Worm (Caenorhabditis elegans) whole organism, late embryonic: ENCODE results near the gene clec-61.

Source experiments
- T23F11.4 ChIP-seq: fragments of 200-800 bp; sonication (Bioruptor generic); optimal IDR thresholded peaks from 2 replicates; lab custom pipeline; 2018; ENCODE audit warnings: mild to moderate bottlenecking, missing genetic modification characterization, missing compliant biosample characterization
- ahr-1 ChIP-seq: sonication (generic microtip); optimal IDR thresholded peaks from 2 replicates; lab custom pipeline; 2016; ENCODE audit warnings: missing genetic modification characterization, missing compliant biosample characterization
- ama-1 ChIP-seq: fragments of 150-350 bp; optimal IDR thresholded peaks from 2 replicates; lab custom pipeline; 2014
- ceh-14 ChIP-seq: sonication (generic microtip); optimal IDR thresholded peaks from 2 replicates; lab custom pipeline; 2016; ENCODE audit warnings: missing genotype, missing genetic modification characterization, missing compliant biosample characterization
- ceh-18 ChIP-seq: sonication (generic microtip); optimal IDR thresholded peaks from 2 replicates; lab custom pipeline; 2016; ENCODE audit warnings: missing genetic modification characterization, missing compliant biosample characterization
- ceh-19 ChIP-seq: fragments of 200-800 bp; sonication (Bioruptor generic); optimal IDR thresholded peaks from 2 replicates; lab custom pipeline; 2018; ENCODE audit warnings: mild to moderate bottlenecking, missing genetic modification characterization, missing compliant biosample characterization
- ceh-24 ChIP-seq: sonication (generic microtip); optimal IDR thresholded peaks from 2 replicates; lab custom pipeline; 2016; ENCODE audit warnings: mild to moderate bottlenecking, missing genetic modification characterization, missing compliant biosample characterization
- ceh-31 ChIP-seq: sonication (generic microtip); optimal IDR thresholded peaks from 2 replicates; lab custom pipeline; 2016; ENCODE audit warnings: missing genetic modification characterization, missing compliant biosample characterization
- ceh-34 ChIP-seq: sonication (generic microtip); optimal IDR thresholded peaks from 2 replicates; lab custom pipeline; 2016; ENCODE audit warnings: mild to moderate bottlenecking, missing genetic modification characterization, missing compliant biosample characterization
- ceh-45 ChIP-seq: fragments of 200-800 bp; sonication (Bioruptor generic); IDR thresholded peaks from 2 replicates; pipeline ENCODE4 v1.3.6; 2022; ENCODE audit warnings: missing genetic modification reagents, missing genetic modification characterization, missing compliant biosample characterization
- ceh-48 ChIP-seq: sonication (generic microtip); optimal IDR thresholded peaks from 2 replicates; lab custom pipeline; 2016; ENCODE audit warnings: missing genetic modification characterization, inconsistent platforms, missing compliant biosample characterization
- che-1 ChIP-seq: sonication (generic microtip); optimal IDR thresholded peaks from 2 replicates; lab custom pipeline; 2016; ENCODE audit warnings: mild to moderate bottlenecking, missing genetic modification characterization, missing compliant biosample characterization
- elt-2 ChIP-seq: sonication (generic microtip); optimal IDR thresholded peaks from 2 replicates; lab custom pipeline; 2016; ENCODE audit warnings: missing genetic modification reagents, missing genetic modification characterization, missing compliant biosample characterization
- elt-4 ChIP-seq: sonication (generic microtip); optimal IDR thresholded peaks from 2 replicates; lab custom pipeline; 2016; ENCODE audit warnings: missing genetic modification characterization, missing compliant biosample characterization
- fax-1 ChIP-seq: sonication (generic microtip); optimal IDR thresholded peaks from 2 replicates; lab custom pipeline; 2016; ENCODE audit warnings: missing genotype, missing genetic modification characterization, missing compliant biosample characterization
- hlh-13 ChIP-seq: fragments of 200-800 bp; sonication (Bioruptor generic); optimal IDR thresholded peaks from 2 replicates; lab custom pipeline; 2018; ENCODE audit warnings: mild to moderate bottlenecking, missing genetic modification characterization, missing compliant biosample characterization
- hlh-6 ChIP-seq: sonication (generic microtip); optimal IDR thresholded peaks from 2 replicates; lab custom pipeline; 2016; ENCODE audit warnings: missing genotype, missing genetic modification characterization, missing compliant biosample characterization
- lin-11 ChIP-seq: fragments of 200-800 bp; sonication (Bioruptor generic); optimal IDR thresholded peaks from 2 replicates; lab custom pipeline; 2018; ENCODE audit warnings: mild to moderate bottlenecking, missing genetic modification characterization, missing compliant biosample characterization
- mec-3 ChIP-seq: sonication (generic microtip); optimal IDR thresholded peaks from 2 replicates; lab custom pipeline; 2016; ENCODE audit warnings: borderline replicate concordance, missing genetic modification characterization, missing compliant biosample characterization
- nhr-11 ChIP-seq: fragments of 150-350 bp; optimal IDR thresholded peaks from 2 replicates; lab custom pipeline; 2014; ENCODE audit warnings: missing biosample characterization, missing genetic modification characterization
- nhr-232 ChIP-seq: sonication (generic microtip); optimal IDR thresholded peaks from 2 replicates; lab custom pipeline; 2016; ENCODE audit warnings: missing genetic modification characterization, missing compliant biosample characterization
- npax-4 ChIP-seq: sonication (generic microtip); optimal IDR thresholded peaks from 2 replicates; lab custom pipeline; 2016; ENCODE audit warnings: missing genetic modification characterization, missing compliant biosample characterization
- odd-2 ChIP-seq: sonication (generic microtip); optimal IDR thresholded peaks from 2 replicates; lab custom pipeline; 2017; ENCODE audit warnings: antibody characterized with exemption, mild to moderate bottlenecking, missing genetic modification characterization, missing compliant biosample characterization
- pat-9 ChIP-seq: fragments of 200-800 bp; sonication (Bioruptor generic); optimal IDR thresholded peaks from 2 replicates; lab custom pipeline; 2018; ENCODE audit warnings: mild to moderate bottlenecking, missing genetic modification characterization, moderate library complexity, missing compliant biosample characterization
- pha-2 ChIP-seq: sonication (generic microtip); optimal IDR thresholded peaks from 2 replicates; lab custom pipeline; 2017; ENCODE audit warnings: mild to moderate bottlenecking, missing genetic modification characterization, missing compliant biosample characterization
- pqm-1 ChIP-seq: sonication (generic microtip); optimal IDR thresholded peaks from 2 replicates; lab custom pipeline; 2016; ENCODE audit warnings: missing genetic modification characterization, missing compliant biosample characterization
- pros-1 ChIP-seq: fragments of 150-350 bp; optimal IDR thresholded peaks from 2 replicates; lab custom pipeline; 2014; ENCODE audit warnings: missing biosample characterization, missing genetic modification reagents, missing genetic modification characterization
- ref-2 ChIP-seq: sonication (generic microtip); optimal IDR thresholded peaks from 2 replicates; lab custom pipeline; 2016; ENCODE audit warnings: missing genetic modification characterization, missing compliant biosample characterization
- rnt-1 ChIP-seq: sonication (generic microtip); optimal IDR thresholded peaks from 2 replicates; lab custom pipeline; 2016; ENCODE audit warnings: missing genetic modification characterization, missing compliant biosample characterization
- sox-4 ChIP-seq: sonication (generic microtip); optimal IDR thresholded peaks from 2 replicates; lab custom pipeline; 2017; ENCODE audit warnings: mild to moderate bottlenecking, missing genetic modification characterization, inconsistent platforms, missing compliant biosample characterization
- tbx-2 ChIP-seq: sonication (generic microtip); optimal IDR thresholded peaks from 2 replicates; lab custom pipeline; 2016; ENCODE audit warnings: missing genetic modification characterization, missing compliant biosample characterization
- ttx-3 ChIP-seq: sonication (generic microtip); optimal IDR thresholded peaks from 2 replicates; lab custom pipeline; 2016; ENCODE audit warnings: missing genetic modification reagents, missing genetic modification characterization, missing compliant biosample characterization
- unc-55 ChIP-seq: sonication (generic microtip); optimal IDR thresholded peaks from 2 replicates; lab custom pipeline; 2017; ENCODE audit warnings: missing biosample characterization, missing genetic modification reagents, missing genetic modification characterization
- unc-86 ChIP-seq: sonication (generic microtip); optimal IDR thresholded peaks from 2 replicates; lab custom pipeline; 2016; ENCODE audit warnings: missing genetic modification characterization, missing compliant biosample characterization
- zip-5 ChIP-seq: sonication (generic microtip); optimal IDR thresholded peaks from 2 replicates; lab custom pipeline; 2016; ENCODE audit warnings: missing genetic modification characterization, missing compliant biosample characterization

The clec-61 gene

DNA sequence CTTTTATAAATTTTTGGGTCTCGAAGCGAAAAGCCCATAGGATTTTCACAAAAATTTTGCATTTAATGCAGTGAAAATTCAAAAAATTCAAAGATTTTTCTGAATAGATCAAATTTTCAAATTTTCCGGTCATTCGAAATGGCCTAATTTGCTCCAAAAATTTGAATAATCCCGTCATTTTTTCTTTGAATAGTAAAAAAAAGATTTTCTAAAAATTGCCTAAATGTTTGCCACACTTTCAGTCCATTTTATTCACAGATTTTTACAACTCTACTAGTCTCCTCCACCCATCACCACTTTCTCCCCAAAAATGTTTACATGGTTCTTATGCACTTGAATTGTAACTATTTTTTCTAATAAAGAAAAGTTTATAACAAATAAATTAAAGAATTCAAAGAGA lies 43.6 kb upstream of the clec-61 start:
- TF ChIP-seq pros-1 (tag; lab: Kevin White, UChicago) (no peak), ceh-34 (tag; lab: Kevin White, UChicago) (no peak), che-1 (tag; lab: Kevin White, UChicago) (no peak), pqm-1 (tag; lab: Kevin White, UChicago) (no peak), unc-86 (tag; lab: Kevin White, UChicago) (no peak), pha-2 (no peak), pat-9 (no peak), lin-11 (tag; lab: Kevin White, UChicago) (no peak), elt-2 (tag; lab: Kevin White, UChicago) (no peak), ceh-24 (tag; lab: Kevin White, UChicago) (no peak), ceh-48 (no peak), nhr-11 (tag; lab: Kevin White, UChicago) (no peak), odd-2 (tag; lab: Kevin White, UChicago) (no peak), ceh-18 (tag; lab: Kevin White, UChicago) (no peak), npax-4 (tag; lab: Kevin White, UChicago) (no peak), mec-3 (tag; lab: Kevin White, UChicago) (no peak), ref-2 (tag; lab: Kevin White, UChicago) (no peak), ceh-19 (GFP tag; lab: Kevin White, UChicago) (no peak), rnt-1 (tag; lab: Kevin White, UChicago) (no peak)

DNA sequence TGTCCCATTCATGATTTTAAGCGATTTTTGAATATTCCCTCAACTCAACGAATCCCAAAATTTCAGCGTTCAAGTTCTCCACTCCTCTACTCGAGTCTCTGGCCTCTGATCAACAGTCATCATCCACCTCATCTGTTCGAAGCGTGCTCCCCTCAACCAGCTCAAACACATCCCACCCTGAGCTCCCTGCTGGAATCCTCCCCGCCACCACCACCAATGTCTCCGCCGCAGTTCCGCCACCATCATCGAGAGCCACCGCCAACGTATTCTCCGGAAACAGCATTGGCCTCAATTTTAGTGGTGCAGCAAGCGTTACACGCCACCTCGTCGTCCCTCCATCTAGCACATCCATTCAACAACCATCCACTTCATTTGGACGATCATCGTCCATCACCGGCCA lies 41.3 kb upstream of the clec-61 start:
- TF ChIP-seq elt-4 (no peak), hlh-13 (no peak), sox-4 (no peak), T23F11.4 (GFP tag; lab: Kevin White, UChicago) (no peak), ama-1 (lab: Kevin White, UChicago) (no peak), zip-5 (tag; lab: Kevin White, UChicago) (no peak), ceh-45 (GFP tag; lab: Robert Waterston, UW) (no peak), hlh-6 (no peak)

DNA sequence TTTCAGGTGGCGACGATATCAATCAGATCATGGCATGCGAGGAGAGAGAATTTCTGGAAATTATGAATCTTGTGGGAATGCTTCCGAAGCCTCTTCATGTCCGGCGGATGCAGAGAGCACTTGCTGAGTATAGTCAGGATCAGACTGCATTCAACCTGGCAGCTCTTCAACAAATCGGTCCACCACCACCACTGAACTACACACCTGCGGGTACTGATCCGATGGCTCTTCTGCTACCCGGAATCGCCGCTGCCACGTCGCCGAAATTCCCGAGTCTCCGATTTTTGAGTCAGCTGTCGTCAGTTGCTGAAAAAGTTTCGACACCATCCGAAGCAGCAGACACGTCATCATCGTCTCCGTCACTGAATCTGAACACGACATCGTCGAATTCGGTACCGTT lies 40.6 kb upstream of the clec-61 start:
- no peak for TF ChIP-seq pha-2

DNA sequence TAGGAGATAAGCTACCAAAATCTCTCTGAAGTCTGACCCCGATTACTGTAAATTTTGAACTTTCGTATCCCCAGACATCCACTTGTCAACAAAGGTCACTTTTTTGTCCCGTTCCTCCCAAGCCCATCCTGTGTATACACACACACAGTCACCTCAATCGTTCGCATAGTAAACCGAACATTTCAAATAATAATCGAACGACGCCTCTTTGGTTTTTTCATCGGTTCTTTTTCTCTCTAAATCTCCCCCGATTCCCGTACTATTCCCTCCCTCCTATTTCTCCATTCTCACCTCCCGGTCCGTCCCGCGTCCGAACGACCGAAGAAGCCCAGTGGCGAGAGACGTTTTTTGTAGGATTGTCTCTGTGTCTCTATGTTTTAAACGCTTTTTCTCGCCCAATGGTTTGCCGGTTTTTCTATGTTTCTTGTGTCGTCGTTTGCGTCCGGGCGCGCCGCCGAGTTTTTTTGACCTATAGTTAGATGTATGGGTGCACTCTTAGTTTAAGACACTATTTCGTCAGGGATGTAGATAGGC lies 38.9 kb upstream of the clec-61 start:
- TF ChIP-seq hlh-6: peak; percentile 19
- TF ChIP-seq tbx-2 (tag; lab: Kevin White, UChicago): no peak

DNA sequence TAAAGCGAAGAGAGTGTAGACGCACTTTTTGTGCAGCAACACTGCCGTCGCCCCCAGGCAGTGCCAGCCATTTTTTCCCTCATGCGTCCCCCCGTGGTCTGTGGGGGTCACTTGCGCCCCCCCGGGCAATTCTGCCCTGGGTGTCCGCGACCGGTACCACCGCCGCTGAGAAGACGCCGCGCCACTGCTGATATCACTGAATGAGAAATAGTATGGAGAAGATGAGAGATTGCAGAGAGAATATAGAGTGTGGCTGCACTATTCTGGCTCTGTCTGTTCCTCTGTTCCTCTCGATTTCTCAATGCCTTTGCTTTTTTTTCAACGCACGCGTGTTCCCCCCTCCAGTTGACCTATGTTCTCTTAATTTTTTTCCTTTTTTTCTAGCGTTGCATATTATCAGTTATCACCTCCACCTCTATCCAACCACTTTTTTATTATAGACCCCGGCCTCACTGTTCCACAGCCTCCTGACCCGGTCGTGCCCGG lies 37.4 kb upstream of the clec-61 start, which contains the start of gene mab-10:
Gene mab-10 (plus strand): TSS at position 436 of the 486 bp plus-strand sequence.
- no peak for TF ChIP-seq ttx-3 (tag; lab: Kevin White, UChicago)
- peak; percentile 14 for TF ChIP-seq fax-1 (tag; lab: Kevin White, UChicago)
- TF ChIP-seq ceh-14 (tag; lab: Kevin White, UChicago): no peak
- no peak for TF ChIP-seq nhr-232 (tag; lab: Kevin White, UChicago)
- TF ChIP-seq ceh-34 (tag; lab: Kevin White, UChicago): no peak
- no peak for TF ChIP-seq unc-55 (GFP tag; lab: Kevin White, UChicago)
- TF ChIP-seq sox-4: no peak
- TF ChIP-seq ceh-31 (tag; lab: Kevin White, UChicago): no peak
- no peak for TF ChIP-seq ahr-1
- TF ChIP-seq ama-1 (lab: Kevin White, UChicago): no peak
- TF ChIP-seq elt-4: peak; percentile 49
